Worm (Caenorhabditis elegans): Measurements from ENCODE around the gene F59B2.12.

DNA sequence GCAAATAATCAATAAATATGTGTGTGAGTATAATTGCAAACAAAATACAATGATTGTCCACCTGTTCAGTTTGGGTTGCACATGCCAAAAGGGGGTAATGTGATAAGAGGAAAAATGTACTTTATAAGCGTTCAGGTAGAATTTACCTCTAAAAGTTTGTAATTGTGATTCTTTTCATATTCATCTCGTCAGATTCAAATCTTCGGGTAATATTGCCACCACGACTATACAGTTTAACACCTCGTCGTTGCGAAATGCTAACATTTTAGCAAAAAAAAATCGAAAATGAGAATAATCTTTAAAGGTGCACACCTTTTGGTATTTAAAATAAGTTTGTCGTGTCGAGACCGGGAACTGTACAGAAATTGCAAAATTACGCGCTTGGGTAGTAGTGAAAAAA, 25.8 kb downstream of the F59B2.12 start, which contains the start of gene nac-2:
- TF ChIP-seq flt-1 (GFP tag; IDR thresholded peaks at IDR 0.05): no peak
- no peak for TF ChIP-seq cog-1 (tag; optimal IDR thresholded peaks at IDR 0.05)
- no peak for TF ChIP-seq ref-1 (GFP tag; conservative IDR thresholded peaks at IDR 0.05)
- no peak for TF ChIP-seq ztf-23 (GFP tag; IDR thresholded peaks at IDR 0.05)
- TF ChIP-seq tab-1 (GFP tag; IDR thresholded peaks at IDR 0.05): no peak
- no peak for TF ChIP-seq T22C8.4 (GFP tag; IDR thresholded peaks at IDR 0.05)

Measured in whole organism, midembryonic.